Worm (Caenorhabditis elegans): Measurements from ENCODE around the gene ZK856.19.

ce11 chrV:10220605-10221004, 15.9 kb upstream of the ZK856.19 start, which contains the start of gene C12D8.13:
- TF ChIP-seq elt-3 (tag; optimal IDR thresholded peaks at IDR 0.05): no peak
- TF ChIP-seq ama-1 (optimal IDR thresholded peaks at IDR 0.05): no peak
- no peak for TF ChIP-seq egl-27 (tag; optimal IDR thresholded peaks at IDR 0.05)
- no peak for TF ChIP-seq ceh-63 (GFP tag; optimal IDR thresholded peaks at IDR 0.05)

Data from whole organism, L1 larva.